Fruit fly (Drosophila melanogaster) whole organism, embryonic: ENCODE data around the gene RSG7.

ENCODE experiments used
- Ada2b ChIP-seq: fragments of 200-800 bp; sonication (Bioruptor generic); IDR thresholded peaks from 2 replicates; pipeline ENCODE4 v1.3.6; 2022; ENCODE audit warnings: missing biosample characterization, missing genetic modification characterization
- B-H1 ChIP-seq: fragments of 200-800 bp; sonication (Bioruptor generic); IDR thresholded peaks from 3 replicates; pipeline ENCODE4 v1.3.6; 2022; ENCODE audit warnings: missing biosample characterization, missing genetic modification characterization
- Bgb ChIP-seq: fragments of 200-800 bp; sonication (Bioruptor generic); IDR thresholded peaks from 2 replicates; pipeline ENCODE4 v1.3.6; 2022; ENCODE audit warnings: missing biosample characterization, missing genetic modification characterization; ENCODE audit not compliant: partially characterized antibody
- CG10431 ChIP-seq: fragments of 200-800 bp; sonication (Bioruptor generic); optimal IDR thresholded peaks from 3 replicates; lab custom pipeline; 2018; ENCODE audit warnings: missing biosample characterization, mild to moderate bottlenecking, missing genetic modification characterization
- CG10654 ChIP-seq: fragments of 200-800 bp; sonication (Bioruptor generic); optimal IDR thresholded peaks from 2 replicates; lab custom pipeline; 2016; ENCODE audit warnings: missing biosample characterization, missing genetic modification characterization
- CG11560 ChIP-seq: fragments of 200-800 bp; sonication (Bioruptor generic); IDR thresholded peaks from 3 replicates; pipeline ENCODE4 v1.3.6; 2022; ENCODE audit warnings: missing biosample characterization, missing genetic modification characterization
- CG13775 ChIP-seq: fragments of 200-800 bp; sonication (Bioruptor generic); optimal IDR thresholded peaks from 3 replicates; lab custom pipeline; 2017; ENCODE audit warnings: missing biosample characterization, mild to moderate bottlenecking, missing genetic modification characterization
- CG16779 ChIP-seq: fragments of 200-800 bp; sonication (Bioruptor generic); IDR thresholded peaks from 2 replicates; pipeline ENCODE4 v1.3.6; 2022; ENCODE audit warnings: missing biosample characterization, missing genetic modification characterization
- CG17361 ChIP-seq: fragments of 200-800 bp; sonication (Bioruptor generic); IDR thresholded peaks from 3 replicates; pipeline ENCODE4 v1.3.6; 2022; ENCODE audit warnings: missing biosample characterization, missing genetic modification characterization
- CG1832 ChIP-seq: fragments of 200-800 bp; sonication (Bioruptor generic); optimal IDR thresholded peaks from 2 replicates; lab custom pipeline; 2017; ENCODE audit warnings: missing biosample characterization, mild to moderate bottlenecking, missing genetic modification characterization, inconsistent platforms
- CG32772 ChIP-seq: fragments of 200-800 bp; sonication (Bioruptor generic); IDR thresholded peaks from 2 replicates; pipeline ENCODE4 v1.3.6; 2022; ENCODE audit warnings: missing biosample characterization, missing genetic modification characterization
- CG4404 ChIP-seq: fragments of 200-800 bp; sonication (Bioruptor generic); IDR thresholded peaks from 2 replicates; pipeline ENCODE4 v1.3.6; 2022; ENCODE audit warnings: missing biosample characterization, missing genetic modification characterization
- CG4707 ChIP-seq: fragments of 200-800 bp; sonication (Bioruptor generic); optimal IDR thresholded peaks from 2 replicates; lab custom pipeline; 2018; ENCODE audit warnings: missing biosample characterization, mild to moderate bottlenecking, missing genetic modification characterization, moderate library complexity
- CG7271 ChIP-seq: fragments of 200-800 bp; sonication (Bioruptor generic); optimal IDR thresholded peaks from 2 replicates; lab custom pipeline; 2018; ENCODE audit warnings: missing biosample characterization, mild to moderate bottlenecking, missing genetic modification characterization, moderate library complexity
- CG8290 ChIP-seq, 3 experiments: fragments of 200-800 bp; sonication (Bioruptor generic); optimal IDR thresholded peaks; 2 replicates each; lab custom pipeline; 2016 to 2019; ENCODE audit warnings: missing biosample characterization in 3 of 3, missing genetic modification characterization in 3 of 3, mild to moderate bottlenecking in 2 of 3, moderate library complexity in 1 of 3
- CG8924 ChIP-seq: fragments of 200-800 bp; optimal IDR thresholded peaks from 3 replicates; lab custom pipeline; 2019; ENCODE audit warnings: missing biosample characterization, mild to moderate bottlenecking, missing genetic modification characterization, moderate library complexity
- CG9932 ChIP-seq: fragments of 200-800 bp; sonication (Bioruptor generic); IDR thresholded peaks from 2 replicates; pipeline ENCODE4 v1.3.6; 2022; ENCODE audit warnings: missing biosample characterization, missing genetic modification characterization
- D19A ChIP-seq: fragments of 200-800 bp; optimal IDR thresholded peaks from 3 replicates; lab custom pipeline; 2019; ENCODE audit warnings: missing biosample characterization, mild to moderate bottlenecking, missing genetic modification characterization, moderate library complexity
- Doc3 ChIP-seq: fragments of 200-800 bp; sonication (Bioruptor generic); IDR thresholded peaks from 3 replicates; pipeline ENCODE4 v1.3.6; 2022; ENCODE audit warnings: missing biosample characterization, missing genetic modification characterization; ENCODE audit not compliant: partially characterized antibody
- Dref ChIP-seq: fragments of 200-800 bp; sonication (Bioruptor generic); IDR thresholded peaks from 2 replicates; pipeline ENCODE4 v1.3.6; 2022; ENCODE audit warnings: missing biosample characterization, missing genetic modification characterization
- Drgx ChIP-seq: fragments of 200-800 bp; sonication (Bioruptor generic); IDR thresholded peaks from 2 replicates; pipeline ENCODE4 v1.3.6; 2022; ENCODE audit warnings: missing biosample characterization, missing genetic modification characterization
- E2f2 ChIP-seq: fragments of 200-800 bp; sonication (Bioruptor generic); IDR thresholded peaks from 2 replicates; pipeline ENCODE4 v1.3.6; 2022; ENCODE audit warnings: missing biosample characterization, missing genetic modification characterization
- HLH3B ChIP-seq: fragments of 200-800 bp; sonication (Bioruptor generic); IDR thresholded peaks from 2 replicates; pipeline ENCODE4 v1.3.6; 2022; ENCODE audit warnings: missing biosample characterization, missing genetic modification characterization
- Hr39 ChIP-seq: fragments of >200 bp; optimal IDR thresholded peaks from 2 replicates; lab custom pipeline; 2017
- MTF-1 ChIP-seq: fragments of 200-800 bp; sonication (Bioruptor generic); optimal IDR thresholded peaks from 2 replicates; lab custom pipeline; 2018; ENCODE audit warnings: missing biosample characterization, mild to moderate bottlenecking, missing genetic modification characterization, borderline replicate concordance
- Mad ChIP-seq: fragments of 200-800 bp; sonication (Bioruptor generic); optimal IDR thresholded peaks from 2 replicates; lab custom pipeline; 2016; ENCODE audit warnings: missing biosample characterization, missing genetic modification characterization
- Max ChIP-seq: fragments of 200-800 bp; sonication (Bioruptor generic); optimal IDR thresholded peaks from 2 replicates; lab custom pipeline; 2016; ENCODE audit warnings: missing biosample characterization, mild to moderate bottlenecking, missing genetic modification characterization
- Med ChIP-seq: fragments of 200-800 bp; sonication (Bioruptor generic); peaks from one replicate; lab custom pipeline; 2016; ENCODE audit warnings: missing biosample characterization, missing genetic modification characterization, mild to moderate bottlenecking, inconsistent platforms, moderate library complexity
- Meics ChIP-seq: fragments of 200-800 bp; sonication (Bioruptor generic); optimal IDR thresholded peaks from 2 replicates; lab custom pipeline; 2017; ENCODE audit warnings: missing biosample characterization, mild to moderate bottlenecking, missing genetic modification characterization
- Myb ChIP-seq: fragments of 200-800 bp; sonication (Bioruptor generic); optimal IDR thresholded peaks from 2 replicates; lab custom pipeline; 2016; ENCODE audit warnings: missing biosample characterization, missing genetic modification characterization
- NC2β ChIP-seq: fragments of 200-800 bp; sonication (Bioruptor generic); optimal IDR thresholded peaks from 2 replicates; lab custom pipeline; 2016; ENCODE audit warnings: missing biosample characterization, missing genetic modification characterization
- Ravus ChIP-seq: fragments of 200-800 bp; sonication (Bioruptor generic); IDR thresholded peaks from 2 replicates; pipeline ENCODE4 v1.3.6; 2022; ENCODE audit warnings: missing biosample characterization, missing genetic modification characterization
- Scr ChIP-seq: fragments of 200-800 bp; sonication (Bioruptor generic); IDR thresholded peaks from 2 replicates; pipeline ENCODE4 v1.3.6; 2022; ENCODE audit warnings: missing biosample characterization, missing genetic modification characterization; ENCODE audit not compliant: partially characterized antibody
- Six4 ChIP-seq: fragments of 200-800 bp; sonication (Bioruptor generic); optimal IDR thresholded peaks from 2 replicates; lab custom pipeline; 2016; ENCODE audit warnings: missing biosample characterization, missing genetic modification characterization
- Taf1 ChIP-seq: fragments of 200-800 bp; sonication (Bioruptor generic); IDR thresholded peaks from 2 replicates; pipeline ENCODE4 v1.3.6; 2022; ENCODE audit warnings: missing biosample characterization, missing genetic modification characterization
- YL-1 ChIP-seq: fragments of 200-800 bp; sonication (Bioruptor generic); optimal IDR thresholded peaks from 3 replicates; lab custom pipeline; 2017; ENCODE audit warnings: missing biosample characterization, mild to moderate bottlenecking, missing genetic modification characterization
- al ChIP-seq: fragments of 200-800 bp; sonication (Bioruptor generic); IDR thresholded peaks from 2 replicates; pipeline ENCODE4 v1.3.6; 2022; ENCODE audit warnings: missing biosample characterization, missing genetic modification characterization
- bcd ChIP-seq: fragments of 200-800 bp; sonication (Bioruptor generic); optimal IDR thresholded peaks from 2 replicates; lab custom pipeline; 2017; ENCODE audit warnings: missing biosample characterization, mild to moderate bottlenecking, missing genetic modification characterization
- ci ChIP-seq: fragments of 200-800 bp; sonication (Bioruptor generic); IDR thresholded peaks from 3 replicates; pipeline ENCODE4 v1.3.6; 2022; ENCODE audit warnings: missing biosample characterization, missing genetic modification characterization
- dimm ChIP-seq: fragments of 200-800 bp; sonication (Bioruptor generic); IDR thresholded peaks from 2 replicates; pipeline ENCODE4 v1.3.6; 2022; ENCODE audit warnings: missing biosample characterization, missing genetic modification characterization
- dmrt99B ChIP-seq: fragments of 200-800 bp; sonication (Bioruptor generic); optimal IDR thresholded peaks from 2 replicates; lab custom pipeline; 2018; ENCODE audit warnings: missing biosample characterization, mild to moderate bottlenecking, missing genetic modification characterization, moderate library complexity
- fd3F ChIP-seq: fragments of 200-800 bp; sonication (Bioruptor generic); optimal IDR thresholded peaks from 2 replicates; lab custom pipeline; 2018; ENCODE audit warnings: missing biosample characterization, mild to moderate bottlenecking, missing genetic modification characterization, moderate library complexity
- hth ChIP-seq: fragments of >200 bp; optimal IDR thresholded peaks from 2 replicates; lab custom pipeline; 2017; ENCODE audit warnings: inconsistent platforms
- jing ChIP-seq: fragments of 200-800 bp; sonication (Bioruptor generic); optimal IDR thresholded peaks from 2 replicates; lab custom pipeline; 2018; ENCODE audit warnings: missing biosample characterization, mild to moderate bottlenecking, missing genetic modification characterization
- nerfin-1 ChIP-seq: fragments of 200-800 bp; sonication (Bioruptor generic); optimal IDR thresholded peaks from 3 replicates; lab custom pipeline; 2019; ENCODE audit warnings: missing biosample characterization, mild to moderate bottlenecking, missing genetic modification characterization, moderate library complexity
- pzg ChIP-seq: fragments of 200-800 bp; sonication (Bioruptor generic); optimal IDR thresholded peaks from 3 replicates; lab custom pipeline; 2018; ENCODE audit warnings: missing biosample characterization, mild to moderate bottlenecking, missing genetic modification characterization, moderate library complexity
- sima ChIP-seq: fragments of 200-800 bp; sonication (Bioruptor generic); optimal IDR thresholded peaks from 2 replicates; lab custom pipeline; 2016; ENCODE audit warnings: missing biosample characterization, missing genetic modification characterization
- slou ChIP-seq: fragments of 200-800 bp; sonication (Bioruptor generic); optimal IDR thresholded peaks from 3 replicates; lab custom pipeline; 2016; ENCODE audit warnings: missing biosample characterization, missing genetic modification characterization
- sqz ChIP-seq: fragments of 200-800 bp; sonication (Bioruptor generic); optimal IDR thresholded peaks from 3 replicates; lab custom pipeline; 2018; ENCODE audit warnings: missing biosample characterization, mild to moderate bottlenecking, missing genetic modification characterization
- tap ChIP-seq: fragments of 200-800 bp; optimal IDR thresholded peaks from 3 replicates; lab custom pipeline; 2019; ENCODE audit warnings: missing biosample characterization, mild to moderate bottlenecking, missing genetic modification characterization, moderate library complexity
- tin ChIP-seq: fragments of 200-800 bp; sonication (Bioruptor generic); optimal IDR thresholded peaks from 3 replicates; lab custom pipeline; 2016; ENCODE audit warnings: missing biosample characterization, missing genetic modification characterization
- usp ChIP-seq: fragments of >200 bp; optimal IDR thresholded peaks from 2 replicates; lab custom pipeline; 2017; ENCODE audit warnings: missing biosample characterization, missing genetic modification characterization

Gene RSG7

DNA sequence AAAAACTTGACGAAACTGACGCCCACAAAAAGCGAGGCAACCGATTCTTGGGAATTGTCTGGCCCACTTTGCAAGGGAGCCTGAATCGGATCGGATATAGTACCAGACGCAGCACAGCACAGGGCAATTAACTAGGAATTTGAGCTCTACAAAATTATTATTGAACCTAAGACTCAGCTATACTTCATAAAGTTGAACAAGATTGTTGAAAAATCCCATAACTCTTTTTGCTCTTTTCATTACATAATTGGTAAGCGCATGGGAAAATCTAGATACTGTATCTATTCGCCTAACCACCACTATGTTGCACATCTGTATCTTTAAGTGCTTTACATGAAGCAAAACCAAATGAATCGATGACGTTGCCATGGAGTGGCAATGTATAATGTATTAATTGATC lies 11.1 kb downstream of the RSG7 start (continued):
- TF ChIP-seq D19A (peak; percentile 70), sqz (GFP tag; lab: Kevin White, UChicago) (peak; percentile 10), Scr (GFP tag; lab: Robert Waterston, UW) (no peak), Hr39 (no peak), ci (GFP tag; lab: Robert Waterston, UW) (peak; percentile 94), Drgx (peak; percentile 86), tap (tag; lab: Kevin White, UChicago) (peak; percentile 76), CG16779 (GFP tag; lab: Robert Waterston, UW) (no peak), MTF-1 (GFP tag; lab: Kevin White, UChicago) (peak; percentile 41), CG4404 (peak; percentile 41; the same call in 1 of the 2 replicates), sima (GFP tag; lab: Kevin White, UChicago) (no peak), al (0 out of 2 replicates have a peak, but pooled peaks have one; percentile 32), fd3F (peak; percentile 43), Taf1 (GFP tag; lab: Robert Waterston, UW) (no peak), E2f2 (GFP tag; lab: Robert Waterston, UW) (peak; percentile 43; the same call in 1 of the 2 replicates), Doc3 (GFP tag; lab: Robert Waterston, UW) (no peak), CG32772 (GFP tag; lab: Robert Waterston, UW) (peak; percentile 71), Dref (GFP tag; lab: Robert Waterston, UW) (no peak), slou (peak; percentile 26), CG10431 (GFP tag; lab: Kevin White, UChicago) (no peak), Ravus (GFP tag; lab: Robert Waterston, UW) (no peak), B-H1 (GFP tag; lab: Robert Waterston, UW) (peak; percentile 46; the same call in 2 of the 3 replicates), NC2β (GFP tag; lab: Kevin White, UChicago) (peak; percentile 51), CG9932 (peak; percentile 31; the same call in 1 of the 2 replicates), Ada2b (GFP tag; lab: Robert Waterston, UW) (peak; percentile 75), CG1832 (GFP tag; lab: Kevin White, UChicago) (no peak), nerfin-1 (peak; percentile 62), Med (GFP tag; lab: Kevin White, UChicago) (peak; percentile 90), pzg (GFP tag; lab: Kevin White, UChicago) (no peak), tin (GFP tag; lab: Kevin White, UChicago) (peak; percentile 73), HLH3B (GFP tag; lab: Robert Waterston, UW) (peak; percentile 81), CG7271 (peak; percentile 14), dimm (no peak), jing (GFP tag; lab: Kevin White, UChicago) (peak; percentile 75), Six4 (GFP tag; lab: Kevin White, UChicago) (peak; percentile 57), CG10654 (GFP tag; lab: Kevin White, UChicago) (peak; percentile 65), Meics (GFP tag; lab: Kevin White, UChicago) (peak; percentile 56), CG17361 (peak; percentile 83), YL-1 (no peak), Max (GFP tag; lab: Kevin White, UChicago) (peak; percentile 27), Myb (peak; percentile 48), dmrt99B (tag; lab: Kevin White, UChicago) (peak; percentile 88), Bgb (GFP tag; lab: Robert Waterston, UW) (no peak), hth (lab: Kevin White, UChicago) (no peak), usp (GFP tag; lab: Kevin White, UChicago) (no peak), CG8290 (GFP tag; optimal IDR thresholded peaks at IDR 0.05; lab: Kevin White, UChicago) (peak; percentile 64), CG8290 (tag; optimal IDR thresholded peaks at IDR 0.05; lab: Kevin White, UChicago) (peak in 1 of 2 experiments; percentile 86), CG4707 (GFP tag; lab: Kevin White, UChicago) (peak; percentile 65), CG13775 (peak; percentile 18), bcd (GFP tag; lab: Kevin White, UChicago) (peak; percentile 71), Mad (GFP tag; lab: Kevin White, UChicago) (peak; percentile 49), CG11560 (tag; lab: Robert Waterston, UW) (no peak), CG8924 (tag; lab: Kevin White, UChicago) (peak; percentile 75)
